Fruit fly (Drosophila melanogaster) whole organism, prepupa: ENCODE data around the gene CG45116.

Source experiments
- CG10669 ChIP-seq: fragments of 200-800 bp; sonication (Bioruptor generic); optimal IDR thresholded peaks from 3 replicates; lab custom pipeline; 2018; ENCODE audit warnings: missing biosample characterization, mild to moderate bottlenecking, missing genetic modification characterization, moderate library complexity
- CG11294 ChIP-seq: fragments of 200-800 bp; sonication (Bioruptor generic); IDR thresholded peaks from 2 replicates; pipeline ENCODE4 v1.3.6; 2022; ENCODE audit warnings: missing biosample characterization, missing genetic modification characterization
- CG11762 ChIP-seq: fragments of 200-800 bp; sonication (Bioruptor generic); optimal IDR thresholded peaks from 3 replicates; lab custom pipeline; 2016; ENCODE audit warnings: missing biosample characterization, missing genetic modification characterization; ENCODE audit not compliant: insufficient read depth
- CG15336 ChIP-seq: fragments of 200-800 bp; sonication (Bioruptor generic); IDR thresholded peaks from 2 replicates; pipeline ENCODE4 v1.3.6; 2022; ENCODE audit warnings: missing biosample characterization, missing genetic modification characterization
- CG1621 ChIP-seq: fragments of 200-800 bp; sonication (Bioruptor generic); optimal IDR thresholded peaks from 3 replicates; lab custom pipeline; 2018; ENCODE audit warnings: missing biosample characterization, mild to moderate bottlenecking, missing genetic modification characterization
- CG16779 ChIP-seq: fragments of 200-800 bp; sonication (Bioruptor generic); optimal IDR thresholded peaks from 3 replicates; lab custom pipeline; 2017; ENCODE audit warnings: missing biosample characterization, mild to moderate bottlenecking, missing genetic modification characterization
- CG3032 ChIP-seq: fragments of 200-800 bp; optimal IDR thresholded peaks from 2 replicates; lab custom pipeline; 2019; ENCODE audit warnings: missing biosample characterization, mild to moderate bottlenecking, missing genetic modification characterization, moderate library complexity
- CG34406 ChIP-seq: fragments of 200-800 bp; sonication (Bioruptor generic); optimal IDR thresholded peaks from 3 replicates; lab custom pipeline; 2016; ENCODE audit warnings: missing biosample characterization, missing genetic modification characterization
- CG4318 ChIP-seq: fragments of 200-800 bp; sonication (Bioruptor generic); optimal IDR thresholded peaks from 3 replicates; lab custom pipeline; 2017; ENCODE audit warnings: missing biosample characterization, mild to moderate bottlenecking, missing genetic modification characterization
- CG6792 ChIP-seq: fragments of 200-800 bp; sonication (Bioruptor generic); optimal IDR thresholded peaks from 3 replicates; lab custom pipeline; 2016; ENCODE audit warnings: missing biosample characterization, missing genetic modification characterization
- CG6808 ChIP-seq: fragments of 200-800 bp; sonication (Bioruptor generic); optimal IDR thresholded peaks from 3 replicates; lab custom pipeline; 2017; ENCODE audit warnings: missing biosample characterization, missing genetic modification characterization, mild to moderate bottlenecking, moderate library complexity, missing genetic modification reagents
- CG6854 ChIP-seq: fragments of 200-800 bp; sonication (Bioruptor generic); optimal IDR thresholded peaks from 2 replicates; lab custom pipeline; 2017; ENCODE audit warnings: missing biosample characterization, mild to moderate bottlenecking, missing genetic modification characterization
- CG8119 ChIP-seq: fragments of 200-800 bp; sonication (Bioruptor generic); IDR thresholded peaks from 3 replicates; pipeline ENCODE4 v1.3.6; 2022; ENCODE audit warnings: missing biosample characterization, missing genetic modification characterization
- CG9139 ChIP-seq: fragments of 200-800 bp; sonication (Bioruptor generic); optimal IDR thresholded peaks from 3 replicates; lab custom pipeline; 2017; ENCODE audit warnings: missing biosample characterization, mild to moderate bottlenecking, missing genetic modification characterization
- Eip75B ChIP-seq: fragments of 200-800 bp; sonication (Bioruptor generic); optimal IDR thresholded peaks from 3 replicates; lab custom pipeline; 2016; ENCODE audit warnings: missing biosample characterization, missing genetic modification characterization
- Ets21C ChIP-seq: fragments of 200-800 bp; sonication (Bioruptor generic); optimal IDR thresholded peaks from 3 replicates; lab custom pipeline; 2016; ENCODE audit warnings: missing biosample characterization, missing genetic modification characterization
- Hr38 ChIP-seq: sonication (Bioruptor generic); optimal IDR thresholded peaks from 2 replicates; lab custom pipeline; 2016; ENCODE audit warnings: missing biosample characterization, missing genetic modification characterization
- Hr39 ChIP-seq: fragments of 200-800 bp; sonication (Bioruptor generic); optimal IDR thresholded peaks from 2 replicates; lab custom pipeline; 2016; ENCODE audit warnings: missing biosample characterization, missing genetic modification characterization
- Lpt ChIP-seq: fragments of 200-800 bp; sonication (Bioruptor generic); optimal IDR thresholded peaks from 3 replicates; lab custom pipeline; 2016; ENCODE audit warnings: missing biosample characterization, missing genetic modification characterization
- Met ChIP-seq: fragments of 200-800 bp; sonication (Bioruptor generic); optimal IDR thresholded peaks from 3 replicates; lab custom pipeline; 2016; ENCODE audit warnings: missing biosample characterization, missing genetic modification characterization
- achi ChIP-seq: fragments of 200-800 bp; sonication (Bioruptor generic); optimal IDR thresholded peaks from 3 replicates; lab custom pipeline; 2016; ENCODE audit warnings: missing biosample characterization, missing genetic modification characterization
- cyc ChIP-seq: fragments of 200-800 bp; sonication (Bioruptor generic); optimal IDR thresholded peaks from 3 replicates; lab custom pipeline; 2016; ENCODE audit warnings: missing biosample characterization, missing genetic modification characterization
- dac ChIP-seq: fragments of 200-800 bp; sonication (Bioruptor generic); optimal IDR thresholded peaks from 2 replicates; lab custom pipeline; 2017; ENCODE audit warnings: missing biosample characterization, mild to moderate bottlenecking, missing genetic modification characterization
- dsx ChIP-seq: fragments of 200-800 bp; optimal IDR thresholded peaks from 3 replicates; lab custom pipeline; 2019; ENCODE audit warnings: missing biosample characterization, mild to moderate bottlenecking, missing genetic modification characterization, moderate library complexity; ENCODE audit not compliant: poor library complexity, severe bottlenecking
- esn ChIP-seq: fragments of 200-800 bp; sonication (Bioruptor generic); optimal IDR thresholded peaks from 2 replicates; lab custom pipeline; 2016; ENCODE audit warnings: missing biosample characterization, mild to moderate bottlenecking, missing genetic modification characterization, moderate library complexity
- fd85E ChIP-seq: fragments of 200-800 bp; sonication (Bioruptor generic); optimal IDR thresholded peaks from 3 replicates; lab custom pipeline; 2016; ENCODE audit warnings: missing biosample characterization, missing genetic modification characterization
- fkh ChIP-seq: fragments of 200-800 bp; sonication (Bioruptor generic); optimal IDR thresholded peaks from 3 replicates; lab custom pipeline; 2017; ENCODE audit warnings: missing biosample characterization, mild to moderate bottlenecking, missing genetic modification characterization, moderate library complexity
- lz ChIP-seq: fragments of 200-800 bp; sonication (Bioruptor generic); optimal IDR thresholded peaks from 3 replicates; lab custom pipeline; 2016; ENCODE audit warnings: missing biosample characterization, missing genetic modification characterization
- salr ChIP-seq, 2 experiments: fragments of 200-800 bp; sonication (Bioruptor generic); optimal IDR thresholded peaks; 3 replicates each; lab custom pipeline; 2016 to 2018; ENCODE audit warnings: missing biosample characterization in 2 of 2, missing genetic modification characterization in 2 of 2, mild to moderate bottlenecking in 1 of 2
- ss ChIP-seq, 2 experiments: fragments of 200-800 bp; sonication (Bioruptor generic); optimal IDR thresholded peaks; 2 replicates in 1 of 2; 3 replicates in 1 of 2; lab custom pipeline; 2017 to 2018; ENCODE audit warnings: mild to moderate bottlenecking in 2 of 2, missing biosample characterization in 2 of 2, missing genetic modification characterization in 2 of 2, moderate library complexity in 1 of 2
- svp ChIP-seq: fragments of 200-800 bp; sonication (Bioruptor generic); peaks from one replicate; lab custom pipeline; 2016; ENCODE audit warnings: missing biosample characterization, missing genetic modification characterization

The CG45116 gene

DNA sequence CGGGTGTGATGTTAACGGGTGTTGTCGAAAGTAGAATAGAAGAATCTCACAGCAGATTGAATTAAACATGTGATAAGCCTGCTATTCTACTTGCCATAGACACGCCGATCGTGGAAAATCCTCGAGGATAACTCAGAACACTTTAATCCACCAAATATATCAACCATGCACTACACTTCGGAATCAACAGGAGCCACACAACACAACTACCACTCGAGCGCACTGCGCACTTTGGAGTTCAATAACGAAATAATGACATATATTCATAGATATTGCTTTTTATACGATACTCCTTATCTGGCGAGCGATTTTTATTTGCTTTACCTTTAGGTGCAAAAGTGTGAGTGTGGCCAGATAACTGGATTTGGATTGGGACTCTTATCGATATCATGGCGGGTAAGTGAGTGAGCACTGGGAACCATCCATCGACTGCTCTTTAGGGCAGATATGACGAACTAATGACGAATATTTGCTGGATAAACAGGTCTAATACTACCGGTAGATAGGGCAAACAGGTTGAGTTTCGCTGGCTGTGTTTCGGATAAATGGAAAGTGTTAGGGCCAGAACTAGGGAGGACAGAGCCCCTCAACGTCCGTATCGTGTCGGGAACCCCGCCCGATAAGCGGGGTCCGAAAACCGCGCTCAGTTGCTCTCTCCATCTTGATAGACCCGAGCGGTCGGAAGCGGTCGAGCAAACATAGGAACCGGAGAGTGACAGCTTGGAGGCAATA is 29.8 kb upstream of the CG45116 start, which contains the start of gene Jhbp6:
Gene Jhbp6, plus strand, starts transcription at position 682 of the 732 bp plus-strand sequence.
- TF ChIP-seq lz (GFP tag; lab: Kevin White, UChicago), result no peak
- TF ChIP-seq Hr38 (GFP tag; lab: Kevin White, UChicago), result no peak
- TF ChIP-seq Eip75B (GFP tag; lab: Kevin White, UChicago), result no peak
- TF ChIP-seq cyc, result no peak
- no peak for TF ChIP-seq CG6792 (GFP tag; lab: Kevin White, UChicago)
- TF ChIP-seq fkh, result peak; percentile 59
- TF ChIP-seq dsx (GFP tag; lab: Kevin White, UChicago), result no peak
- TF ChIP-seq CG11762 (GFP tag; lab: Kevin White, UChicago), result no peak
- no peak for TF ChIP-seq fd85E (GFP tag; lab: Kevin White, UChicago)
- TF ChIP-seq svp, result peak; percentile 45
- no peak for TF ChIP-seq CG3032
- TF ChIP-seq Met, result no peak
- no peak for TF ChIP-seq dac (GFP tag; lab: Kevin White, UChicago)
- no peak for TF ChIP-seq salr (GFP tag; optimal IDR thresholded peaks at IDR 0.05; lab: Kevin White, UChicago)

DNA sequence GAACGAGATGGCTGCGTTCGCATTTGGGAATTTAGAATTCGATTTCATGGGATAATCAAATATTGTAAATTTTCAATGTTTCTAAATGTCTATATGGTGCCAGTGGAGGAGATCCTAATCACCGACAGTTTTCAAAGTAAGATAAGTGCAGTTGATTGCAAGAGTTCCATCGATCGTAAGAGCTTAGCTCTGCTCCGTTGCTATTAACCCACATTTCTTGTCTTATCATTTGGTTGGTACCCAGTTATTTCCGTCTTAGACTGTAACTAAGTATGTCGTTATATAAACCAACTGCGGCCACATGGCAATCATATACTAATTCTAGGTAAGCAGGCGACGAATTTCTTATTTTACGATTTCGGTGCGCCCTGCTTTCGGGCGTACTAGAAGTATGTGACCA is 29.1 kb upstream of the CG45116 start:
- no peak for TF ChIP-seq CG11294 (GFP tag; lab: Robert Waterston, UW)
- TF ChIP-seq ss (GFP tag; optimal IDR thresholded peaks at IDR 0.05; lab: Kevin White, UChicago), result no peak
- TF ChIP-seq Lpt, result no peak
- no peak for TF ChIP-seq dac (GFP tag; lab: Kevin White, UChicago)
- TF ChIP-seq Ets21C (GFP tag; lab: Kevin White, UChicago), result no peak
- no peak for TF ChIP-seq CG4318
- no peak for TF ChIP-seq CG6854
- TF ChIP-seq fd85E (GFP tag; lab: Kevin White, UChicago), result no peak
- no peak for TF ChIP-seq CG15336
- no peak for TF ChIP-seq CG6792 (GFP tag; lab: Kevin White, UChicago)
- TF ChIP-seq CG34406, result no peak
- TF ChIP-seq salr (GFP tag; optimal IDR thresholded peaks at IDR 0.05; lab: Kevin White, UChicago), result no peak
- TF ChIP-seq dsx (GFP tag; lab: Kevin White, UChicago), result no peak
- TF ChIP-seq CG10669, result no peak
- no peak for TF ChIP-seq Hr39 (GFP tag; lab: Kevin White, UChicago)
- TF ChIP-seq esn, result no peak

DNA sequence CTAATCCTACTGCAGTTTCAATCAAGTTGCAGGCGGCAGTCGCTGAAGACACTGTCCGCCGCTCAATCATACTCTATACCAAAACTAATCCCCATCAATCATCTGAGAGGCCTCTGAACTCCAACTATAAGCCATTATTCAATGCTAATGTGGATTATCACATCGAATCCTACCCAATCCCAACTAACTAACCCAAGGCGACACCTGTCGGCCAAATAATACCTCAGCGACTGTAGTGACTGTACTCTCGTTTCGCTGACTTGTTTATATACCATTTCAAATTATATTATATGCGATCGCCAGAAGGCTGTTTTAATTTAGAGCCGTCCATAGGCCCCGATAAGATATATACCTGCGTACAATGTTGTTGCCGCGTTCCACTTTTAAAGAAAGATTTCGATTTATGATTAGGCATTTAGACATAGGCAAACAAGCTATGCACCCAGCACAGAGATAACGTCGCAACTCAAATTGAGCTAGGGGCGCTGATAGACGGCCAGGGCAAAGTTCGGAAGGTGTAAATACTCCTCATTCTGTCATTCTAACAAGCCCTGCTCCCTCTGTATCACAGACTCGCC is 27.4 kb upstream of the CG45116 start:
- TF ChIP-seq achi (GFP tag; lab: Kevin White, UChicago) (no peak), fkh (peak; percentile 55)

DNA sequence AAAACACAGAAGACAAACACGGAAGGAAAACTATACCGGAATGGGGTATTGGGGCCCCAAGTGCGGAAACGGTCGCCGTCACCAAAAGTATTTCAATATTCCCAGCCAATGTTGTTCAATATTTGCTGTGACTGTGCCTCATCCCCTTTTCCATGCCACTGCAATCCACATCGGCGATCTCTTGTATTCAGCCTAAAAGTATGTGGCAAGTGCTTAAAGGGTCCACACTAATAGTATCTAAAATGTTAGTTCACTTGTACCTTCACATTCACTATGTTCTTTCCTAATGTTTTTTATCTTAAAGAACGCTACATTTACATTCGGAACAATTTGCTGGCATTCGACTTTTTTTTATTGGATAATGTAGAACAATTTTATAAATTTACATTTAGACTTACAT is 18.3 kb upstream of the CG45116 start:
- TF ChIP-seq CG3032 (peak; percentile 61), CG6808 (GFP tag; lab: Kevin White, UChicago) (no peak)
- TF ChIP-seq, all 60 proteins: peak for 1

DNA sequence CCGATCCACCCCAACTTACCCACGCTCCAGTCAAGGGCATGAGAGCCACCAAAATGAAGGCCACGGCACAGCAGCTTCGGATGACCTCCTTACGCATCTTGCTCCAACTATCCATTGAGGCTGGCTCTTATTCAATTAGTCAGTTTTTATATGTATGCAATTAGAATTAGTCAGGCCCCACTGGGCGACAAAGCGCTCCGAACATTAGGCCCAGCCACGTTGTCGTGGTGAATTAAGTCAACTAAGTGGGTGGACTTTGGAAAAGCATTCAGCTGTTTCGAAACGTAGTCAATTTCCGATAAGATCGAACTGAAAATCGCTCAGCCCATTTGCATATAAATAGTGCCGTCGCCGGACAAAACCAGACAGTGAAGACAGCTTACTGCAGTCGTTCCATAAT is 12.2 kb upstream of the CG45116 start, which contains the start of the genes CG14455 and CG14456:
Gene CG14455, minus strand, starts transcription at position 101 of the 400 bp plus-strand sequence.
Gene CG14456, plus strand, starts transcription at position 236 of the 400 bp plus-strand sequence.
- TF ChIP-seq salr (GFP tag; optimal IDR thresholded peaks at IDR 0.05; lab: Kevin White, UChicago), result no peak
- TF ChIP-seq CG16779 (tag; lab: Kevin White, UChicago), result no peak
- no peak for TF ChIP-seq CG1621 (tag; lab: Kevin White, UChicago)
- no peak for TF ChIP-seq lz (GFP tag; lab: Kevin White, UChicago)
- TF ChIP-seq CG9139 (GFP tag; lab: Kevin White, UChicago), result no peak
- no peak for TF ChIP-seq fd85E (GFP tag; lab: Kevin White, UChicago)
- TF ChIP-seq CG8119, result no peak
- TF ChIP-seq cyc, result no peak
- TF ChIP-seq CG4318, result no peak
